Worm (Caenorhabditis elegans) whole organism, young adult: Measurements from ENCODE around the gene srt-63.

Source experiments
- B0035.1 ChIP-seq: sonication (generic microtip); optimal IDR thresholded peaks from 2 replicates; lab custom pipeline; 2016; ENCODE audit warnings: missing genetic modification characterization, mild to moderate bottlenecking, missing compliant biosample characterization, missing genotype, missing genetic modification reagents
- lir-1 ChIP-seq: fragments of 200-800 bp; sonication (Bioruptor generic); conservative IDR thresholded peaks from 2 replicates; pipeline ENCODE4 v1.3.6; 2022; ENCODE audit warnings: missing genetic modification reagents, missing genetic modification characterization, missing compliant biosample characterization
- pha-4 ChIP-seq: fragments of 150-350 bp; sonication (generic microtip); optimal IDR thresholded peaks from 2 replicates; lab custom pipeline; 2014; ENCODE audit warnings: missing biosample characterization, missing genetic modification reagents, missing genetic modification characterization
- snpc-3.4 ChIP-seq: sonication (generic microtip); optimal IDR thresholded peaks from 2 replicates; lab custom pipeline; 2017; ENCODE audit warnings: missing genetic modification characterization, mild to moderate bottlenecking, missing compliant biosample characterization, antibody characterized with exemption, moderate library complexity, missing genotype, missing genetic modification reagents
- snpc-4 ChIP-seq, 5 experiments: fragments of 150-350 bp in 1 of 5; sonication (generic microtip) in 4 of 5; optimal IDR thresholded peaks; 2 replicates each; lab custom pipeline; 2014 to 2018; ENCODE audit warnings: missing genetic modification characterization in 5 of 5, missing biosample characterization in 3 of 5, antibody characterized with exemption in 2 of 5, mild to moderate bottlenecking in 2 of 5, missing compliant biosample characterization in 2 of 5, missing genotype in 2 of 5, moderate library complexity in 2 of 5, missing genetic modification reagents in 1 of 5

DNA sequence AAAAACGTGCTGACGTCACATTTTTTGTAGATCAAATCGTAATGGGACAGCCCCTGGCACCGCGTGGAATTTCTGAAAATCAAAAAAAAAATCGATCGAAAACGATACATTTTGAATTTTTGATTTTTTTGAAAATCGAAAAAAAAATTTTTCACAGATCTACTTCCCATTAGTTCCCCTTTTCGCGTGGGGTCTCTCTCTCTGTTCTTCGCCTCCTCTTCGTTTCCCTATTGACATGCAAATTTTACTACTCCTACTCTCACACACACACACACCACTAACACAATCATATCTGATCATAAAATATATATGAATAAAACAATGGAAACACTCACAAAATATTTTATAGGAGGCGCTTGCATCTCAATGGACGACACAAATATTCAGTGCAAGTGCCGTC is 37.3 kb downstream of the srt-63 start:
- TF ChIP-seq lir-1 (no peak), B0035.1 (tag; lab: Kevin White, UChicago) (no peak), pha-4 (tag; lab: Kevin White, UChicago) (no peak), snpc-4 (GFP tag; optimal IDR thresholded peaks at IDR 0.05; lab: Kevin White, UChicago) (no peak), snpc-4 (tag; optimal IDR thresholded peaks at IDR 0.05; lab: Kevin White, UChicago) (no peak), snpc-3.4 (no peak)
